Fruit fly (Drosophila melanogaster) whole organism: ENCODE measurements around the gene AMPKalpha.

Source experiments
- CG8478 ChIP-seq: fragments of >200 bp; optimal IDR thresholded peaks from 2 replicates; lab custom pipeline; 2018; ENCODE audit warnings: inconsistent platforms
- EcR ChIP-seq, 2 experiments: fragments of >200 bp; optimal IDR thresholded peaks; 2 replicates each; lab custom pipeline; 2017; ENCODE audit warnings: missing biosample characterization in 2 of 2, missing genetic modification characterization in 2 of 2, missing genetic modification reagents in 2 of 2
- pan ChIP-seq: fragments of >200 bp; optimal IDR thresholded peaks from 2 replicates; lab custom pipeline; 2017
- psq ChIP-seq: fragments of >200 bp; optimal IDR thresholded peaks from 2 replicates; lab custom pipeline; 2017
- usp ChIP-seq: fragments of >200 bp; optimal IDR thresholded peaks from 2 replicates; lab custom pipeline; 2017; ENCODE audit warnings: missing biosample characterization, missing genetic modification characterization, mixed read lengths

- TF ChIP-seq psq (lab: Kevin White, UChicago) (no peak), EcR (GFP tag; optimal IDR thresholded peaks at IDR 0.05; lab: Kevin White, UChicago) (no peak), pan (no peak), CG8478 (lab: Kevin White, UChicago) (peak; percentile 95), usp (GFP tag; lab: Kevin White, UChicago) (no peak)
These were observed 24.0 kb downstream of the AMPKalpha start for dm6 chrX:1399056-1400003.
